Worm (Caenorhabditis elegans): ENCODE results near the gene sdz-18.

DNA sequence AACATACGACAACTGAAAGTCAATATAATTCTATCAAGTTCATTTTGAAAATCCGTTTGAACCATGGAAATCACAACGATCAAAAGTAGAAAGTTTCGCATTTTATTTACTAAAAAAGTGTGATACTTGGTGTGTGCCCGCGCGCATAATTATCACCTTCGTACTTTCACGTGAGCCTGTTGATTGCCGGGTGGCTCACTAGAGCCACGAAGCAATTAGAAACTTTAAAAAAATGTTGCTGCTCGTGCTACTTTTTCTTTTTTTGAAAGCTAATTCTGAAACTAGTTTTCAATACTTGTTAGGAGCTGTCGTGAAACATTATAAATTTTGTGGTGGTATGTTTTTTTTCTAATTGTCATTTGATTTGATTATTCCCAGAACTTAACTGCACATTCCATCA is 32.6 kb upstream of the sdz-18 start, which contains the start of the genes irld-9 and irld-33:
- TF ChIP-seq zag-1 (tag; optimal IDR thresholded peaks at IDR 0.05) (no peak), unc-39 (tag; optimal IDR thresholded peaks at IDR 0.05) (no peak), unc-62 (GFP tag; optimal IDR thresholded peaks at IDR 0.05) (no peak), nhr-23 (tag; optimal IDR thresholded peaks at IDR 0.05) (no peak)
